Worm (Caenorhabditis elegans) whole organism, early embryonic: Measurements from ENCODE around the gene Y43F8B.11.

Experiments used
- ama-1 ChIP-seq: fragments of 150-350 bp; optimal IDR thresholded peaks from 2 replicates; lab custom pipeline; 2014
- ceh-13 ChIP-seq: fragments of 200-800 bp; sonication (Bioruptor generic); optimal IDR thresholded peaks from 2 replicates; lab custom pipeline; 2018; ENCODE audit warnings: mild to moderate bottlenecking, missing genetic modification characterization, missing compliant biosample characterization
- ceh-36 ChIP-seq: sonication (generic microtip); optimal IDR thresholded peaks from 2 replicates; lab custom pipeline; 2016; ENCODE audit warnings: missing genetic modification characterization, inconsistent platforms, missing compliant biosample characterization
- ets-7 ChIP-seq: sonication (generic microtip); optimal IDR thresholded peaks from 2 replicates; lab custom pipeline; 2016; ENCODE audit warnings: missing genotype, missing genetic modification characterization, missing compliant biosample characterization
- flt-1 ChIP-seq: fragments of 200-800 bp; sonication (Bioruptor generic); IDR thresholded peaks from 2 replicates; pipeline ENCODE4 v1.3.6; 2022; ENCODE audit warnings: missing genetic modification characterization, missing compliant biosample characterization
- hmbx-1 ChIP-seq: sonication (generic microtip); optimal IDR thresholded peaks from 2 replicates; lab custom pipeline; 2016; ENCODE audit warnings: mild to moderate bottlenecking, missing genetic modification characterization, missing compliant biosample characterization
- hmg-4 ChIP-seq: fragments of 200-800 bp; sonication (Bioruptor generic); optimal IDR thresholded peaks from 2 replicates; lab custom pipeline; 2018; ENCODE audit warnings: mild to moderate bottlenecking, missing genetic modification characterization, missing compliant biosample characterization
- hnd-1 ChIP-seq: sonication (generic microtip); optimal IDR thresholded peaks from 2 replicates; lab custom pipeline; 2016; ENCODE audit warnings: missing genetic modification characterization, missing compliant biosample characterization
- scrt-1 ChIP-seq: fragments of 200-800 bp; sonication (Bioruptor generic); IDR thresholded peaks from 2 replicates; pipeline ENCODE4 v1.3.6; 2022; ENCODE audit warnings: missing genetic modification characterization, missing compliant biosample characterization
- sea-1 ChIP-seq: fragments of 200-800 bp; sonication (Bioruptor generic); conservative IDR thresholded peaks from 2 replicates; pipeline ENCODE4 v1.3.6; 2022; ENCODE audit warnings: missing genetic modification characterization, missing compliant biosample characterization

DNA sequence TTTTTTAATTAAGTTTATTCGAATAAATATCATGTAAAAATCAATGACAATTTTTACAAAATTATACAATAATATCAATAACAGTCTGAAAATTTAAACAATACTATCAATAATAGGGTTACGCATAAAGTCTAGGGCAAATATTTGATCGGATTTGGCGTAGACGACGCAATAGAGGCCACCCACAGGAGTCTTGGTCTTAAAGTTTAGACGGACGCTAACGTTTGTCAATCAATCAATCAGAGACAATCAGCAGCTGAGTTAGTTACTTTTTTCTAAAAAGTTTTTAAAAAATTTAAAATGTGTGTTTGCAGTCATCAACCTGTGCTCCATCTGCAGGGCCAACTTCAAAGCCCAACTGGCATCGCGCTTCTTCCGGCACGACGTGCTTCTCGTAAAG lies 20.8 kb downstream of the Y43F8B.11 start, which contains the start of gene Y43F8B.29:
- no peak for TF ChIP-seq ama-1
- no peak for TF ChIP-seq flt-1
- no peak for TF ChIP-seq ceh-13 (GFP tag; lab: Kevin White, UChicago)
- no peak for TF ChIP-seq ceh-36 (tag; lab: Kevin White, UChicago)
- TF ChIP-seq hmg-4 = no peak
- TF ChIP-seq ets-7 (tag; lab: Kevin White, UChicago) = no peak
- no peak for TF ChIP-seq scrt-1 (GFP tag; lab: Robert Waterston, UW)
- no peak for TF ChIP-seq hmbx-1 (tag; lab: Kevin White, UChicago)
- no peak for TF ChIP-seq sea-1 (GFP tag; lab: Robert Waterston, UW)
- no peak for TF ChIP-seq hnd-1 (tag; lab: Kevin White, UChicago)
